Fruit fly (Drosophila melanogaster) whole organism, embryonic: Measurements from ENCODE around the gene ca.

Experiments
- Bdp1 ChIP-seq: fragments of 200-800 bp; sonication (Bioruptor generic); optimal IDR thresholded peaks from 3 replicates; lab custom pipeline; 2016; ENCODE audit warnings: missing biosample characterization, missing genetic modification characterization
- CG10366 ChIP-seq: fragments of 200-800 bp; sonication (Bioruptor generic); IDR thresholded peaks from 2 replicates; pipeline ENCODE4 v1.3.6; 2022; ENCODE audit warnings: missing biosample characterization, missing genetic modification characterization
- CG10431 ChIP-seq: fragments of 200-800 bp; sonication (Bioruptor generic); optimal IDR thresholded peaks from 3 replicates; lab custom pipeline; 2018; ENCODE audit warnings: missing biosample characterization, mild to moderate bottlenecking, missing genetic modification characterization
- CG11504 ChIP-seq: fragments of 200-800 bp; sonication (Bioruptor generic); optimal IDR thresholded peaks from 3 replicates; lab custom pipeline; 2019; ENCODE audit warnings: missing biosample characterization, mild to moderate bottlenecking, missing genetic modification characterization, moderate library complexity
- CG15011 ChIP-seq: fragments of 200-800 bp; sonication (Bioruptor generic); optimal IDR thresholded peaks from 3 replicates; lab custom pipeline; 2018; ENCODE audit warnings: missing biosample characterization, mild to moderate bottlenecking, missing genetic modification characterization
- CG1529 ChIP-seq: fragments of 200-800 bp; sonication (Bioruptor generic); optimal IDR thresholded peaks from 3 replicates; lab custom pipeline; 2018; ENCODE audit warnings: missing biosample characterization, missing genetic modification characterization
- CG17568 ChIP-seq: fragments of 200-800 bp; sonication (Bioruptor generic); optimal IDR thresholded peaks from 2 replicates; lab custom pipeline; 2018; ENCODE audit warnings: missing biosample characterization, mild to moderate bottlenecking, missing genetic modification characterization, moderate library complexity
- CG17829 ChIP-seq: fragments of 200-800 bp; optimal IDR thresholded peaks from 2 replicates; lab custom pipeline; 2019; ENCODE audit warnings: missing biosample characterization, mild to moderate bottlenecking, missing genetic modification characterization, moderate library complexity
- CG2202 ChIP-seq: fragments of 200-800 bp; sonication (Bioruptor generic); optimal IDR thresholded peaks from 2 replicates; lab custom pipeline; 2018; ENCODE audit warnings: missing biosample characterization, mild to moderate bottlenecking, missing genetic modification characterization
- CG30403 ChIP-seq: fragments of 200-800 bp; sonication (Bioruptor generic); optimal IDR thresholded peaks from 3 replicates; lab custom pipeline; 2016; ENCODE audit warnings: missing biosample characterization, missing genetic modification characterization
- CG3281 ChIP-seq: fragments of 200-800 bp; sonication (Bioruptor generic); optimal IDR thresholded peaks from 3 replicates; lab custom pipeline; 2017; ENCODE audit warnings: missing biosample characterization, mild to moderate bottlenecking, missing genetic modification characterization
- CG3407 ChIP-seq: fragments of 200-800 bp; sonication (Bioruptor generic); optimal IDR thresholded peaks from 2 replicates; lab custom pipeline; 2018; ENCODE audit warnings: missing biosample characterization, mild to moderate bottlenecking, missing genetic modification characterization
- CG4328 ChIP-seq: fragments of 200-800 bp; sonication (Bioruptor generic); optimal IDR thresholded peaks from 3 replicates; lab custom pipeline; 2017; ENCODE audit warnings: missing biosample characterization, missing genetic modification reagents, missing genetic modification characterization
- CG4424 ChIP-seq: fragments of 200-800 bp; sonication (Bioruptor generic); optimal IDR thresholded peaks from 3 replicates; lab custom pipeline; 2016; ENCODE audit warnings: missing biosample characterization, missing genetic modification characterization
- CG4617 ChIP-seq: fragments of 200-800 bp; sonication (Bioruptor generic); optimal IDR thresholded peaks from 3 replicates; lab custom pipeline; 2016; ENCODE audit warnings: missing biosample characterization, missing genetic modification characterization, borderline replicate concordance
- CG5180 ChIP-seq: fragments of 200-800 bp; sonication (Bioruptor generic); optimal IDR thresholded peaks from 3 replicates; lab custom pipeline; 2017; ENCODE audit warnings: missing biosample characterization, missing genetic modification characterization, mild to moderate bottlenecking, moderate library complexity, missing genetic modification reagents
- CG6765 ChIP-seq: fragments of 200-800 bp; sonication (Bioruptor generic); optimal IDR thresholded peaks from 3 replicates; lab custom pipeline; 2017; ENCODE audit warnings: missing biosample characterization, mild to moderate bottlenecking, missing genetic modification characterization
- CG8765 ChIP-seq: fragments of 200-800 bp; sonication (Bioruptor generic); IDR thresholded peaks from 2 replicates; pipeline ENCODE4 v1.3.6; 2022; ENCODE audit warnings: missing biosample characterization, missing genetic modification characterization
- CG9932 ChIP-seq: fragments of 200-800 bp; sonication (Bioruptor generic); IDR thresholded peaks from 2 replicates; pipeline ENCODE4 v1.3.6; 2022; ENCODE audit warnings: missing biosample characterization, missing genetic modification characterization
- E2f2 ChIP-seq: fragments of 200-800 bp; sonication (Bioruptor generic); IDR thresholded peaks from 2 replicates; pipeline ENCODE4 v1.3.6; 2022; ENCODE audit warnings: missing biosample characterization, missing genetic modification characterization
- HLH54F ChIP-seq: fragments of 200-800 bp; sonication (Bioruptor generic); optimal IDR thresholded peaks from 3 replicates; lab custom pipeline; 2016; ENCODE audit warnings: missing biosample characterization, missing genetic modification characterization
- MBD-R2 ChIP-seq: fragments of 200-800 bp; sonication (Bioruptor generic); IDR thresholded peaks from 2 replicates; pipeline ENCODE4 v1.3.6; 2022; ENCODE audit warnings: missing biosample characterization, missing genetic modification characterization
- Rfx ChIP-seq: fragments of 200-800 bp; sonication (Bioruptor generic); IDR thresholded peaks from 2 replicates; pipeline ENCODE4 v1.3.6; 2022; ENCODE audit warnings: missing biosample characterization, missing genetic modification characterization
- ara ChIP-seq: fragments of 200-800 bp; sonication (Bioruptor generic); IDR thresholded peaks from 2 replicates; pipeline ENCODE4 v1.3.6; 2022; ENCODE audit warnings: missing biosample characterization, missing genetic modification characterization
- bcd ChIP-seq: fragments of 200-800 bp; sonication (Bioruptor generic); optimal IDR thresholded peaks from 2 replicates; lab custom pipeline; 2017; ENCODE audit warnings: missing biosample characterization, mild to moderate bottlenecking, missing genetic modification characterization
- disco-r ChIP-seq: fragments of 200-800 bp; sonication (Bioruptor generic); optimal IDR thresholded peaks from 2 replicates; lab custom pipeline; 2016; ENCODE audit warnings: missing biosample characterization, missing genetic modification characterization
- dysf ChIP-seq: fragments of 200-800 bp; sonication (Bioruptor generic); IDR thresholded peaks from 3 replicates; pipeline ENCODE4 v1.3.6; 2022; ENCODE audit warnings: missing biosample characterization, missing genetic modification characterization
- eve ChIP-seq, 2 experiments: fragments of >200 bp; optimal IDR thresholded peaks; 2 replicates each; lab custom pipeline; 2017; ENCODE audit warnings: missing biosample characterization in 2 of 2, missing genetic modification characterization in 2 of 2
- gem ChIP-seq: fragments of 200-800 bp; sonication (Bioruptor generic); optimal IDR thresholded peaks from 2 replicates; lab custom pipeline; 2019; ENCODE audit warnings: missing biosample characterization, mild to moderate bottlenecking, missing genetic modification characterization, moderate library complexity
- grau ChIP-seq: fragments of 200-800 bp; optimal IDR thresholded peaks from 3 replicates; lab custom pipeline; 2019; ENCODE audit warnings: missing biosample characterization, mild to moderate bottlenecking, missing genetic modification characterization, moderate library complexity
- gsb ChIP-seq: fragments of 200-800 bp; sonication (Bioruptor generic); IDR thresholded peaks from 2 replicates; pipeline ENCODE4 v1.3.6; 2022; ENCODE audit warnings: missing biosample characterization, missing genetic modification characterization
- hkb ChIP-seq, 2 experiments: fragments of 200-800 bp in 1 of 2; fragments of >200 bp in 1 of 2; sonication (Bioruptor generic) in 1 of 2; IDR thresholded peaks in 1 of 2; optimal IDR thresholded peaks in 1 of 2; 2 replicates each; pipeline versions ENCODE4 v1.3.6 to Lab custom; 2017 to 2022; ENCODE audit warnings: missing biosample characterization in 1 of 2, missing genetic modification characterization in 1 of 2
- kay ChIP-seq: fragments of 200-800 bp; sonication (Bioruptor generic); optimal IDR thresholded peaks from 2 replicates; lab custom pipeline; 2016; ENCODE audit warnings: missing biosample characterization, missing genetic modification characterization
- nerfin-1 ChIP-seq: fragments of 200-800 bp; sonication (Bioruptor generic); optimal IDR thresholded peaks from 3 replicates; lab custom pipeline; 2019; ENCODE audit warnings: missing biosample characterization, mild to moderate bottlenecking, missing genetic modification characterization, moderate library complexity
- nmo ChIP-seq: fragments of 200-800 bp; sonication (Bioruptor generic); optimal IDR thresholded peaks from 2 replicates; lab custom pipeline; 2018; ENCODE audit warnings: missing biosample characterization, mild to moderate bottlenecking, missing genetic modification characterization, moderate library complexity
- pb ChIP-seq: fragments of 200-800 bp; sonication (Bioruptor generic); optimal IDR thresholded peaks from 3 replicates; lab custom pipeline; 2016; ENCODE audit warnings: missing biosample characterization, missing genetic modification characterization
- pnt ChIP-seq: fragments of 200-800 bp; sonication (Bioruptor generic); optimal IDR thresholded peaks from 3 replicates; lab custom pipeline; 2016; ENCODE audit warnings: missing biosample characterization, missing genetic modification characterization
- prd ChIP-seq, 3 experiments: fragments of >200 bp in 2 of 3; fragments of 200-800 bp in 1 of 3; sonication (Bioruptor generic) in 1 of 3; optimal IDR thresholded peaks in 2 of 3; IDR thresholded peaks in 1 of 3; 2 replicates in 2 of 3; 3 replicates in 1 of 3; pipeline versions ENCODE4 v1.3.6 to Lab custom; 2017 to 2022; ENCODE audit warnings: missing biosample characterization in 1 of 3, missing genetic modification characterization in 1 of 3
- psq ChIP-seq: fragments of 200-800 bp; sonication (Bioruptor generic); optimal IDR thresholded peaks from 2 replicates; lab custom pipeline; 2017; ENCODE audit warnings: missing biosample characterization, missing genetic modification characterization
- row ChIP-seq: fragments of 200-800 bp; sonication (Bioruptor generic); IDR thresholded peaks from 3 replicates; pipeline ENCODE4 v1.3.6; 2022; ENCODE audit warnings: missing biosample characterization, missing genetic modification characterization
- sens-2 ChIP-seq: fragments of 200-800 bp; sonication (Bioruptor generic); IDR thresholded peaks from 2 replicates; pipeline ENCODE4 v1.3.6; 2022; ENCODE audit warnings: missing biosample characterization, missing genetic modification characterization
- sisA ChIP-seq: fragments of 200-800 bp; sonication (Bioruptor generic); IDR thresholded peaks from 2 replicates; pipeline ENCODE4 v1.3.6; 2022; ENCODE audit warnings: missing biosample characterization, missing genetic modification characterization
- slbo ChIP-seq: fragments of 200-800 bp; sonication (Bioruptor generic); IDR thresholded peaks from 2 replicates; pipeline ENCODE4 v1.3.6; 2022; ENCODE audit warnings: missing biosample characterization, missing genetic modification characterization
- sob ChIP-seq: fragments of 200-800 bp; sonication (Bioruptor generic); IDR thresholded peaks from 2 replicates; pipeline ENCODE4 v1.3.6; 2022; ENCODE audit warnings: missing biosample characterization, missing genetic modification characterization
- ssp ChIP-seq: fragments of 200-800 bp; sonication (Bioruptor generic); IDR thresholded peaks from 2 replicates; pipeline ENCODE4 v1.3.6; 2022; ENCODE audit warnings: missing biosample characterization, missing genetic modification characterization
- tgo ChIP-seq: fragments of 200-800 bp; sonication (Bioruptor generic); IDR thresholded peaks from 3 replicates; pipeline ENCODE4 v1.3.6; 2022; ENCODE audit warnings: missing biosample characterization, missing genetic modification characterization
- unc-4 ChIP-seq: fragments of 200-800 bp; sonication (Bioruptor generic); IDR thresholded peaks from 2 replicates; pipeline ENCODE4 v1.3.6; 2022; ENCODE audit warnings: missing biosample characterization, missing genetic modification characterization; ENCODE audit not compliant: partially characterized antibody
- z ChIP-seq: fragments of 200-800 bp; sonication (Bioruptor generic); IDR thresholded peaks from 3 replicates; pipeline ENCODE4 v1.3.6; 2022; ENCODE audit warnings: missing biosample characterization, missing genetic modification characterization
- zen ChIP-seq: fragments of 200-800 bp; sonication (Bioruptor generic); optimal IDR thresholded peaks from 3 replicates; lab custom pipeline; 2018; ENCODE audit warnings: missing biosample characterization, mild to moderate bottlenecking, missing genetic modification characterization, moderate library complexity

ca gene

dm6 chr3R:29761569-29761968 is 45.0 kb upstream of the ca start:
- TF ChIP-seq disco-r (GFP tag; lab: Kevin White, UChicago) (no peak), MBD-R2 (peak; percentile 16; the same call in 1 of the 2 replicates), CG3407 (GFP tag; lab: Kevin White, UChicago) (no peak), unc-4 (no peak), CG6765 (GFP tag; lab: Kevin White, UChicago) (no peak), sens-2 (GFP tag; lab: Robert Waterston, UW) (no peak), ara (GFP tag; lab: Robert Waterston, UW) (no peak), CG10431 (GFP tag; lab: Kevin White, UChicago) (no peak), sob (no peak), CG8765 (GFP tag; lab: Robert Waterston, UW) (no peak), Bdp1 (no peak), dysf (GFP tag; lab: Robert Waterston, UW) (no peak), gem (peak; percentile 26), slbo (GFP tag; lab: Robert Waterston, UW) (peak; percentile 47; the same call in 1 of the 2 replicates), CG17568 (GFP tag; lab: Kevin White, UChicago) (no peak), Rfx (GFP tag; lab: Robert Waterston, UW) (peak; percentile 25; the same call in 1 of the 2 replicates), CG5180 (GFP tag; lab: Kevin White, UChicago) (no peak), z (GFP tag; lab: Robert Waterston, UW) (no peak), CG11504 (tag; lab: Kevin White, UChicago) (no peak), CG4617 (GFP tag; lab: Kevin White, UChicago) (no peak), row (peak; percentile 55; the same call in 2 of the 3 replicates), ssp (GFP tag; lab: Robert Waterston, UW) (no peak), CG4424 (GFP tag; lab: Kevin White, UChicago) (no peak), CG10366 (GFP tag; lab: Robert Waterston, UW) (peak; percentile 7; the same call in 1 of the 2 replicates), CG3281 (GFP tag; lab: Kevin White, UChicago) (no peak), pb (GFP tag; lab: Kevin White, UChicago) (no peak), gsb (GFP tag; lab: Robert Waterston, UW) (no peak), kay (GFP tag; lab: Kevin White, UChicago) (peak; percentile 40), eve (GFP tag; optimal IDR thresholded peaks at IDR 0.05; lab: Kevin White, UChicago) (no peak), grau (tag; lab: Kevin White, UChicago) (peak; percentile 9), CG15011 (GFP tag; lab: Kevin White, UChicago) (no peak), CG1529 (GFP tag; lab: Kevin White, UChicago) (no peak), CG9932 (GFP tag; lab: Robert Waterston, UW) (peak; percentile 45)

dm6 chr3R:29762297-29762696 is 44.3 kb upstream of the ca start:
- TF ChIP-seq hkb (optimal IDR thresholded peaks at IDR 0.05; lab: Kevin White, UChicago), result no peak
- TF ChIP-seq hkb (GFP tag; IDR thresholded peaks at IDR 0.05; lab: Robert Waterston, UW), result 0 out of 2 replicates have a peak, but pooled peaks have one; percentile 19
- peak; percentile 7 for TF ChIP-seq CG11504 (tag; lab: Kevin White, UChicago)
- no peak for TF ChIP-seq nmo (GFP tag; lab: Kevin White, UChicago)
- TF ChIP-seq nerfin-1 (tag; lab: Kevin White, UChicago), result no peak
- TF ChIP-seq slbo (GFP tag; lab: Robert Waterston, UW), result peak; percentile 12; the same call in 1 of the 2 replicates
- peak; percentile 7 for TF ChIP-seq CG30403
- TF ChIP-seq CG4328 (GFP tag; lab: Kevin White, UChicago), result no peak
- TF ChIP-seq gem, result peak; percentile 7

dm6 chr3R:29763154-29763553 is 43.5 kb upstream of the ca start:
- TF ChIP-seq pnt (GFP tag; lab: Kevin White, UChicago), result no peak
- no peak for TF ChIP-seq CG2202
- TF ChIP-seq HLH54F (GFP tag; lab: Kevin White, UChicago), result peak; percentile 21
- peak; percentile 20 for TF ChIP-seq zen
- peak; percentile 20 for TF ChIP-seq bcd (GFP tag; lab: Kevin White, UChicago)
- TF ChIP-seq slbo (GFP tag; lab: Robert Waterston, UW), result peak; percentile 58
- TF ChIP-seq sisA (GFP tag; lab: Robert Waterston, UW), result peak; percentile 31; the same call in 1 of the 2 replicates
- peak; percentile 0 for TF ChIP-seq CG17829
- 0 out of 2 replicates have a peak, but pooled peaks have one; percentile 10 for TF ChIP-seq E2f2
- no peak for TF ChIP-seq prd (optimal IDR thresholded peaks at IDR 0.05; lab: Kevin White, UChicago)
- TF ChIP-seq prd (GFP tag; IDR thresholded peaks at IDR 0.05; lab: Robert Waterston, UW), result peak; percentile 73
- no peak for TF ChIP-seq psq (GFP tag; lab: Kevin White, UChicago)
- TF ChIP-seq CG4424 (GFP tag; lab: Kevin White, UChicago), result peak; percentile 52
- peak; percentile 37; the same call in 1 of the 3 replicates for TF ChIP-seq tgo (GFP tag; lab: Robert Waterston, UW)
